Worm (Caenorhabditis elegans) whole organism, L4 larva: ENCODE measurements around the gene Y53G8AM.6.

ENCODE experiments used
- F44E2.7 ChIP-seq: fragments of 200-800 bp; sonication (Bioruptor generic); IDR thresholded peaks from 2 replicates; pipeline ENCODE4 v2.1.2; 2022; ENCODE audit warnings: missing genetic modification characterization, missing compliant biosample characterization
- T20F7.1 ChIP-seq: fragments of 200-800 bp; sonication (Bioruptor generic); optimal IDR thresholded peaks from 2 replicates; lab custom pipeline; 2018; ENCODE audit warnings: mild to moderate bottlenecking, missing genetic modification characterization, missing compliant biosample characterization
- ama-1 ChIP-seq: fragments of 150-350 bp; optimal IDR thresholded peaks from 2 replicates; lab custom pipeline; 2014; ENCODE audit warnings: inconsistent platforms, mixed read lengths
- fos-1 ChIP-seq: fragments of 150-350 bp; optimal IDR thresholded peaks from 2 replicates; lab custom pipeline; 2014; ENCODE audit warnings: missing biosample characterization, missing genetic modification characterization
- nhr-10 ChIP-seq: fragments of 150-350 bp; optimal IDR thresholded peaks from 2 replicates; lab custom pipeline; 2014; ENCODE audit warnings: missing biosample characterization, missing genetic modification characterization
- nhr-11 ChIP-seq: fragments of 150-350 bp; optimal IDR thresholded peaks from 2 replicates; lab custom pipeline; 2014; ENCODE audit warnings: missing biosample characterization, missing genetic modification characterization
- nhr-76 ChIP-seq: fragments of 150-350 bp; optimal IDR thresholded peaks from 2 replicates; lab custom pipeline; 2014; ENCODE audit warnings: missing biosample characterization, missing genetic modification characterization
- pha-4 ChIP-seq, 2 experiments: fragments of 150-350 bp in 1 of 2; fragments of 200-800 bp in 1 of 2; sonication (Bioruptor generic) in 1 of 2; IDR thresholded peaks in 1 of 2; optimal IDR thresholded peaks in 1 of 2; 2 replicates each; pipeline versions ENCODE4 v1.3.6 to Lab custom; 2014 to 2022; ENCODE audit warnings: missing genetic modification characterization in 2 of 2, missing genetic modification reagents in 2 of 2, missing biosample characterization in 1 of 2, missing compliant biosample characterization in 1 of 2
- snpc-4 ChIP-seq: fragments of 150-350 bp; optimal IDR thresholded peaks from 2 replicates; lab custom pipeline; 2014; ENCODE audit warnings: missing biosample characterization, missing genetic modification characterization
- spr-3 ChIP-seq: fragments of 200-800 bp; sonication (Bioruptor generic); optimal IDR thresholded peaks from 2 replicates; lab custom pipeline; 2018; ENCODE audit warnings: mild to moderate bottlenecking, missing genetic modification characterization, missing compliant biosample characterization
- tra-1 ChIP-seq: fragments of 200-800 bp; sonication (Bioruptor generic); IDR thresholded peaks from 2 replicates; pipeline ENCODE4 v1.3.6; 2022; ENCODE audit warnings: missing genetic modification reagents, missing genetic modification characterization, missing compliant biosample characterization
- zag-1 ChIP-seq: fragments of 150-350 bp; optimal IDR thresholded peaks from 2 replicates; lab custom pipeline; 2014; ENCODE audit warnings: missing biosample characterization, missing genetic modification characterization
- zip-2 ChIP-seq: fragments of 150-350 bp; optimal IDR thresholded peaks from 2 replicates; lab custom pipeline; 2014; ENCODE audit warnings: missing biosample characterization, missing genetic modification characterization

DNA sequence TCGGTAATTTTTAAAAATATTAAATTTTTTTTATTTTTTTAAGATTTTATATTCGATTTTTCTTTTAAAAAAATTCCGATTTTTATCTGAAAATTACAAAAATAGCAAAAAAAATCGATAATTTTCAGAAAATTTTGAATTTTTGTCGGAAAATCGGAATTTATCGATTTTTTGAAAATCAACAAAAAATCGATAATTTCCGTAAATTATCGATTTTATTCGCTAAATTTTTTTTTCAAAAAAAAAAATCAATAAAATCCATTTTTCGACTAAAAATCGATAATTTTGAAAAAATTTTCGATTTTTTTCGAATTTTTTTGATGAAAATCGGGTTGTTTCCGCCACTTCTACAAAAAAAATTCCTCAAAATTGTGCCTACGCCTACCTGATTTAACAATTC lies 17.2 kb downstream of the Y53G8AM.6 start:
- TF ChIP-seq ama-1 (no peak), nhr-10 (no peak), zag-1 (tag; lab: Kevin White, UChicago) (no peak), F44E2.7 (no peak), tra-1 (GFP tag; lab: Robert Waterston, UW) (no peak), T20F7.1 (GFP tag; lab: Kevin White, UChicago) (no peak), zip-2 (no peak), nhr-76 (tag; lab: Kevin White, UChicago) (no peak), spr-3 (no peak), nhr-11 (tag; lab: Kevin White, UChicago) (no peak), pha-4 (GFP tag; IDR thresholded peaks at IDR 0.05; lab: Robert Waterston, UW) (no peak), pha-4 (tag; optimal IDR thresholded peaks at IDR 0.05; lab: Kevin White, UChicago) (no peak), snpc-4 (tag; lab: Kevin White, UChicago) (no peak), fos-1 (no peak)
